Fruit fly (Drosophila melanogaster) whole organism, wandering third instar larva: ENCODE data around the gene bon.

Experiments used
- CG32264 ChIP-seq: fragments of 200-800 bp; sonication (Bioruptor generic); optimal IDR thresholded peaks from 2 replicates; lab custom pipeline; 2016; ENCODE audit warnings: missing biosample characterization, missing genetic modification characterization
- CG9705 ChIP-seq: fragments of 200-800 bp; sonication (Bioruptor generic); optimal IDR thresholded peaks from 2 replicates; lab custom pipeline; 2018; ENCODE audit warnings: missing biosample characterization, mild to moderate bottlenecking, missing genetic modification characterization
- Dfd ChIP-seq: fragments of >200 bp; optimal IDR thresholded peaks from 2 replicates; lab custom pipeline; 2017; ENCODE audit warnings: missing biosample characterization, missing genetic modification characterization
- Dif ChIP-seq: fragments of 200-275, 200-300 bp; sonication (Bioruptor generic); optimal IDR thresholded peaks from 2 replicates; lab custom pipeline; 2018; ENCODE audit warnings: missing biosample characterization, missing genetic modification characterization; ENCODE audit not compliant: partially characterized antibody
- HLH106 ChIP-seq: fragments of 200-800 bp; optimal IDR thresholded peaks from 3 replicates; lab custom pipeline; 2019; ENCODE audit warnings: missing biosample characterization, mild to moderate bottlenecking, missing genetic modification characterization, moderate library complexity
- Hr83 ChIP-seq: fragments of 200-300 bp; sonication (Bioruptor generic); optimal IDR thresholded peaks from 2 replicates; lab custom pipeline; 2016; ENCODE audit warnings: missing biosample characterization, mild to moderate bottlenecking, missing genetic modification characterization, moderate library complexity; ENCODE audit not compliant: poor library complexity, severe bottlenecking
- Jra ChIP-seq: sonication (Bioruptor generic); optimal IDR thresholded peaks from 2 replicates; lab custom pipeline; 2016; ENCODE audit warnings: missing biosample characterization, missing genetic modification characterization
- N ChIP-seq: fragments of >200 bp; optimal IDR thresholded peaks from 2 replicates; lab custom pipeline; 2018; ENCODE audit warnings: missing biosample characterization, missing external identifiers, missing genetic modification characterization
- Rel ChIP-seq, 2 experiments: fragments of 200-800 bp; sonication (Bioruptor generic) in 1 of 2; optimal IDR thresholded peaks; 2 replicates in 1 of 2; 3 replicates in 1 of 2; lab custom pipeline; 2016 to 2019; ENCODE audit warnings: mild to moderate bottlenecking in 2 of 2, missing biosample characterization in 2 of 2, missing genetic modification characterization in 2 of 2, moderate library complexity in 1 of 2
- Sp1 ChIP-seq: fragments of 200-800 bp; sonication (Bioruptor generic); optimal IDR thresholded peaks from 3 replicates; lab custom pipeline; 2019; ENCODE audit warnings: missing biosample characterization, mild to moderate bottlenecking, missing genetic modification characterization, moderate library complexity
- br ChIP-seq: fragments of 200-800 bp; sonication (Bioruptor generic); optimal IDR thresholded peaks from 2 replicates; lab custom pipeline; 2016; ENCODE audit warnings: missing biosample characterization, missing genetic modification characterization
- brk ChIP-seq: fragments of 200-800 bp; sonication (Bioruptor generic); optimal IDR thresholded peaks from 2 replicates; lab custom pipeline; 2016; ENCODE audit warnings: missing biosample characterization, mild to moderate bottlenecking, missing genetic modification characterization
- dl ChIP-seq, 2 experiments: fragments of 175-275, 200-275 bp in 1 of 2; fragments of 200-275 bp in 1 of 2; sonication (Bioruptor generic); optimal IDR thresholded peaks; lab custom pipeline; 2018; ENCODE audit warnings: mild to moderate bottlenecking in 2 of 2, missing biosample characterization in 2 of 2, missing genetic modification characterization in 2 of 2, moderate library complexity in 2 of 2; ENCODE audit not compliant: partially characterized antibody in 2 of 2, insufficient read depth in 1 of 2
- dmrt93B ChIP-seq: fragments of 200-800 bp; sonication (Bioruptor generic); optimal IDR thresholded peaks from 2 replicates; lab custom pipeline; 2018; ENCODE audit warnings: missing biosample characterization, mild to moderate bottlenecking, missing genetic modification characterization
- ey ChIP-seq: fragments of 200-800 bp; sonication (Bioruptor generic); optimal IDR thresholded peaks from 2 replicates; lab custom pipeline; 2016; ENCODE audit warnings: missing biosample characterization, missing genetic modification characterization
- foxo ChIP-seq, 2 experiments: fragments of 200-800 bp; sonication (Bioruptor generic); optimal IDR thresholded peaks; 2 replicates in 1 of 2; 3 replicates in 1 of 2; lab custom pipeline; 2016 to 2017; ENCODE audit warnings: missing biosample characterization in 2 of 2, missing genetic modification characterization in 2 of 2
- fru ChIP-seq: fragments of 200-800 bp; sonication (Bioruptor generic); optimal IDR thresholded peaks from 3 replicates; lab custom pipeline; 2016; ENCODE audit warnings: missing biosample characterization, mild to moderate bottlenecking, missing genetic modification characterization
- h ChIP-seq: fragments of 200-800 bp; sonication (Bioruptor generic); optimal IDR thresholded peaks from 3 replicates; lab custom pipeline; 2016; ENCODE audit warnings: missing biosample characterization, mild to moderate bottlenecking, missing genetic modification characterization
- jim ChIP-seq: fragments of 175-275, 200-325 bp; sonication (Bioruptor generic); optimal IDR thresholded peaks from 2 replicates; lab custom pipeline; 2016; ENCODE audit warnings: missing biosample characterization, mild to moderate bottlenecking, missing genetic modification characterization
- lola ChIP-seq: fragments of >200 bp; optimal IDR thresholded peaks from 2 replicates; lab custom pipeline; 2017; ENCODE audit warnings: missing biosample characterization, missing genetic modification characterization
- pan ChIP-seq: fragments of >200 bp; optimal IDR thresholded peaks from 2 replicates; lab custom pipeline; 2017
- psq ChIP-seq: fragments of 200-800 bp; sonication (Bioruptor generic); optimal IDR thresholded peaks from 3 replicates; lab custom pipeline; 2017; ENCODE audit warnings: missing biosample characterization, mild to moderate bottlenecking, missing genetic modification characterization, moderate library complexity
- rgr ChIP-seq: fragments of 200-800 bp; sonication (Bioruptor generic); optimal IDR thresholded peaks from 3 replicates; lab custom pipeline; 2016; ENCODE audit warnings: missing biosample characterization, mild to moderate bottlenecking, missing genetic modification characterization
- sage ChIP-seq: fragments of 200-800 bp; sonication (Bioruptor generic); optimal IDR thresholded peaks from 2 replicates; lab custom pipeline; 2016; ENCODE audit warnings: missing biosample characterization, mild to moderate bottlenecking, missing genetic modification characterization
- tai ChIP-seq: sonication (Bioruptor generic); optimal IDR thresholded peaks from 2 replicates; lab custom pipeline; 2016; ENCODE audit warnings: missing biosample characterization, missing genetic modification characterization
- woc ChIP-seq: sonication (Bioruptor generic); optimal IDR thresholded peaks from 2 replicates; lab custom pipeline; 2016; ENCODE audit warnings: missing biosample characterization, mild to moderate bottlenecking, missing genetic modification characterization

The bon gene

dm6 chr3R:20551487-20552079 lies 41.4 kb upstream of the bon start:
- TF ChIP-seq woc (GFP tag; lab: Kevin White, UChicago) (no peak), Rel (GFP tag; optimal IDR thresholded peaks at IDR 0.05; lab: Kevin White, UChicago) (no peak), Rel (tag; optimal IDR thresholded peaks at IDR 0.05; lab: Kevin White, UChicago) (peak; percentile 98)

- peak; percentile 13 for TF ChIP-seq h (GFP tag; lab: Kevin White, UChicago)
- TF ChIP-seq dl (GFP tag; optimal IDR thresholded peaks at IDR 0.05; lab: Kevin White, UChicago; ENCODE audit: insufficient read depth in 1 of 2, partially characterized antibody in 2 of 2) = peak in 1 of 2 experiments; percentile 6
- no peak for TF ChIP-seq HLH106 (tag; lab: Kevin White, UChicago)
- TF ChIP-seq, all 38 proteins: peak for 2
Observed at dm6 chr3R:20552093-20552492, 40.8 kb upstream of the bon start, which contains the start of gene Stat92E. Gene Stat92E, minus strand, starts transcription at chr3R:20552311.

- TF ChIP-seq tai (GFP tag; lab: Kevin White, UChicago) (no peak), N (GFP tag; lab: Kevin White, UChicago) (no peak), CG32264 (GFP tag; lab: Kevin White, UChicago) (no peak), CG9705 (GFP tag; lab: Kevin White, UChicago) (no peak), dl (GFP tag; optimal IDR thresholded peaks at IDR 0.05; lab: Kevin White, UChicago; ENCODE audit: insufficient read depth in 1 of 2, partially characterized antibody in 2 of 2) (no peak), Jra (GFP tag; lab: Kevin White, UChicago) (no peak), pan (lab: Kevin White, UChicago) (no peak), br (GFP tag; lab: Kevin White, UChicago) (no peak), ey (GFP tag; lab: Kevin White, UChicago) (no peak), Hr83 (GFP tag; lab: Kevin White, UChicago) (no peak), Rel (GFP tag; optimal IDR thresholded peaks at IDR 0.05; lab: Kevin White, UChicago) (no peak), Rel (tag; optimal IDR thresholded peaks at IDR 0.05; lab: Kevin White, UChicago) (no peak), sage (GFP tag; lab: Kevin White, UChicago) (no peak), HLH106 (tag; lab: Kevin White, UChicago) (no peak), dmrt93B (GFP tag; lab: Kevin White, UChicago) (no peak), psq (GFP tag; lab: Kevin White, UChicago) (no peak), lola (GFP tag; lab: Kevin White, UChicago) (no peak), foxo (GFP tag; optimal IDR thresholded peaks at IDR 0.05; lab: Kevin White, UChicago) (no peak), jim (no peak)
Observed at dm6 chr3R:20554300-20554699, 38.6 kb upstream of the bon start, which contains the start of gene att-ORFB. Gene att-ORFB, minus strand, starts transcription at chr3R:20554400.

- TF ChIP-seq pan (lab: Kevin White, UChicago) (no peak), woc (GFP tag; lab: Kevin White, UChicago) (peak; percentile 45), Dfd (GFP tag; lab: Kevin White, UChicago) (no peak), h (GFP tag; lab: Kevin White, UChicago) (peak; percentile 59), foxo (GFP tag; optimal IDR thresholded peaks at IDR 0.05; lab: Kevin White, UChicago) (peak in 1 of 2 experiments; percentile 71), rgr (no peak), fru (GFP tag; lab: Kevin White, UChicago) (peak; percentile 60), dl (GFP tag; optimal IDR thresholded peaks at IDR 0.05; lab: Kevin White, UChicago; ENCODE audit: insufficient read depth in 1 of 2, partially characterized antibody in 2 of 2) (no peak), Sp1 (GFP tag; lab: Kevin White, UChicago) (no peak), HLH106 (tag; lab: Kevin White, UChicago) (peak; percentile 23)
Observed at dm6 chr3R:20555023-20555422, 37.9 kb upstream of the bon start.

dm6 chr3R:20555720-20556280 lies 37.1 kb upstream of the bon start:
- TF ChIP-seq foxo (GFP tag; optimal IDR thresholded peaks at IDR 0.05; lab: Kevin White, UChicago) (peak in 1 of 2 experiments; percentile 39), Rel (GFP tag; optimal IDR thresholded peaks at IDR 0.05; lab: Kevin White, UChicago) (peak; percentile 68), Rel (tag; optimal IDR thresholded peaks at IDR 0.05; lab: Kevin White, UChicago) (peak; percentile 15), ey (GFP tag; lab: Kevin White, UChicago) (no peak), Dif (GFP tag; lab: Kevin White, UChicago) (peak; percentile 43), brk (GFP tag; lab: Kevin White, UChicago) (no peak), Hr83 (GFP tag; lab: Kevin White, UChicago) (peak; percentile 32)
- TF ChIP-seq, all 38 proteins: peak for 4
